Fruit fly (Drosophila melanogaster): Measurements from ENCODE around the gene CG31642.
A peak's percentile ranks its signal among the peaks of the same experiment; 100 is the strongest.

Gene CG31642

dm6 chr2L:6092300-6092699, 26.0 kb upstream of the CG31642 start (continued):
- no peak for TF ChIP-seq NfI (GFP tag; optimal IDR thresholded peaks at IDR 0.05)
- TF ChIP-seq eyg (GFP tag; optimal IDR thresholded peaks at IDR 0.05), result no peak
- peak; percentile 20 for TF ChIP-seq lab (GFP tag; optimal IDR thresholded peaks at IDR 0.05)
- no peak for TF ChIP-seq CG11247 (GFP tag; IDR thresholded peaks at IDR 0.05)
- TF ChIP-seq dimm (GFP tag; IDR thresholded peaks at IDR 0.05), result no peak
- peak in 1 of 2 experiments; percentile 11 for TF ChIP-seq Trl (optimal IDR thresholded peaks at IDR 0.05)
- no peak for TF ChIP-seq Trl (GFP tag; optimal IDR thresholded peaks at IDR 0.05)
- no peak for TF ChIP-seq CoRest (tag; optimal IDR thresholded peaks at IDR 0.05)
- TF ChIP-seq HmgZ (tag; optimal IDR thresholded peaks at IDR 0.05), result no peak
- TF ChIP-seq schlank (tag; optimal IDR thresholded peaks at IDR 0.05), result no peak
- no peak for TF ChIP-seq lola (GFP tag; optimal IDR thresholded peaks at IDR 0.05)
- TF ChIP-seq CG12104 (GFP tag; optimal IDR thresholded peaks at IDR 0.05), result no peak
- TF ChIP-seq CG3163 (GFP tag; optimal IDR thresholded peaks at IDR 0.05), result no peak
- peak; percentile 98 for TF ChIP-seq pros (GFP tag; optimal IDR thresholded peaks at IDR 0.05)
- TF ChIP-seq Fer3 (tag; optimal IDR thresholded peaks at IDR 0.05), result no peak
- TF ChIP-seq tx (GFP tag; optimal IDR thresholded peaks at IDR 0.05), result no peak
- no peak for TF ChIP-seq CG17912 (GFP tag; optimal IDR thresholded peaks at IDR 0.05)
- TF ChIP-seq slou (GFP tag; optimal IDR thresholded peaks at IDR 0.05), result no peak
- TF ChIP-seq CG12942 (GFP tag; optimal IDR thresholded peaks at IDR 0.05), result no peak
- no peak for TF ChIP-seq sob (GFP tag; IDR thresholded peaks at IDR 0.05)
- peak; percentile 73; the same call in 2 of the 3 replicates for TF ChIP-seq z (GFP tag; IDR thresholded peaks at IDR 0.05)
- no peak for TF ChIP-seq PHDP (tag; optimal IDR thresholded peaks at IDR 0.05)
- 0 out of 4 replicates have a peak, but pooled peaks have one; percentile 48 for TF ChIP-seq chinmo (GFP tag; IDR thresholded peaks at IDR 0.05; ENCODE audit: partially characterized antibody)
- no peak for TF ChIP-seq ro (GFP tag; IDR thresholded peaks at IDR 0.05)
- no peak for TF ChIP-seq Elba2 (GFP tag; optimal IDR thresholded peaks at IDR 0.05)
- TF ChIP-seq Hr39 (optimal IDR thresholded peaks at IDR 0.05), result no peak
- TF ChIP-seq CG12155 (GFP tag; optimal IDR thresholded peaks at IDR 0.05), result no peak
- TF ChIP-seq HmgD (GFP tag; optimal IDR thresholded peaks at IDR 0.05), result no peak
- TF ChIP-seq CG34422 (GFP tag; IDR thresholded peaks at IDR 0.05), result 0 out of 3 replicates have a peak, but pooled peaks have one; percentile 50
- no peak for TF ChIP-seq C15 (GFP tag; IDR thresholded peaks at IDR 0.05)
- no peak for TF ChIP-seq CG13775 (GFP tag; optimal IDR thresholded peaks at IDR 0.05)
- TF ChIP-seq hbn (GFP tag; IDR thresholded peaks at IDR 0.05; ENCODE audit: partially characterized antibody), result no peak
- no peak for TF ChIP-seq CG16815 (GFP tag; optimal IDR thresholded peaks at IDR 0.05)
- no peak for TF ChIP-seq mam (GFP tag; optimal IDR thresholded peaks at IDR 0.05)
- TF ChIP-seq pfk (GFP tag; optimal IDR thresholded peaks at IDR 0.05), result no peak
- TF ChIP-seq fd96Cb (tag; optimal IDR thresholded peaks at IDR 0.05), result no peak
- no peak for TF ChIP-seq Optix (GFP tag; IDR thresholded peaks at IDR 0.05)
- TF ChIP-seq CG11085 (GFP tag; IDR thresholded peaks at IDR 0.05), result no peak
- no peak for TF ChIP-seq cg (GFP tag; optimal IDR thresholded peaks at IDR 0.05)
- TF ChIP-seq tgo (GFP tag; IDR thresholded peaks at IDR 0.05), result no peak
- no peak for TF ChIP-seq CkIIα-i1 (GFP tag; IDR thresholded peaks at IDR 0.05)
- TF ChIP-seq CG12659 (GFP tag; optimal IDR thresholded peaks at IDR 0.05), result no peak
- TF ChIP-seq nom (GFP tag; optimal IDR thresholded peaks at IDR 0.05), result no peak
- no peak for TF ChIP-seq gcm (GFP tag; optimal IDR thresholded peaks at IDR 0.05)
- no peak for TF ChIP-seq CG11696 (GFP tag; IDR thresholded peaks at IDR 0.05)
- TF ChIP-seq CG13424 (tag; optimal IDR thresholded peaks at IDR 0.05), result no peak
- no peak for TF ChIP-seq CG10274 (GFP tag; optimal IDR thresholded peaks at IDR 0.05)
- TF ChIP-seq toy (GFP tag; IDR thresholded peaks at IDR 0.05), result no peak
- TF ChIP-seq pho (GFP tag; optimal IDR thresholded peaks at IDR 0.05), result no peak
- no peak for TF ChIP-seq Bdp1 (GFP tag; optimal IDR thresholded peaks at IDR 0.05)
- no peak for TF ChIP-seq CG8359 (GFP tag; optimal IDR thresholded peaks at IDR 0.05; ENCODE audit: borderline replicate concordance)
- no peak for TF ChIP-seq CG18764 (GFP tag; optimal IDR thresholded peaks at IDR 0.05)

All from whole organism, embryonic.